Fruit fly (Drosophila melanogaster): ENCODE measurements around the gene GluRIIB.

Gene GluRIIB

DNA sequence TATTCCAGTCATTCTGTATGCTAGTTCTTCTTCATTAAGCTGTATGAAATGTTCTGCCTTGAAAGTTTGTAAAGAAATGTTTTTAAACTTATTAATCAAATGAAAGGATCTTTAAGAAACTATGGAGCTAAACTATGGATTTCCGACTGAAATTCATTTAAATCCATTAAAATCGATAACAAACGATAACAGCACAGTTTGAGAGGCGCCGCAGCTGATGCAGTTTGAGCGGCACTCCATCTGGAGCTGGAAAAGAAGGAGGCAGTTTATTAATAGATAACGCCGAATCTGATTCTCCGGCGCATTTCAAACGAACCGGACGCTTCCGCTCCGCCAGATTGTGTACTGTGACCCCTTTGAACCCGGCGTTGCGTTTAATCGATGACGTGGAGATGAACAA lies 31.3 kb upstream of the GluRIIB start, which contains the start of gene CG31915 (continued):
- TF ChIP-seq vnd (GFP tag; IDR thresholded peaks at IDR 0.05; ENCODE audit: partially characterized antibody) (peak; percentile 73; the same call in 2 of the 3 replicates), CG4282 (GFP tag; optimal IDR thresholded peaks at IDR 0.05) (no peak), CG2712 (tag; optimal IDR thresholded peaks at IDR 0.05) (no peak), row (GFP tag; IDR thresholded peaks at IDR 0.05) (no peak), Hsf (GFP tag; optimal IDR thresholded peaks at IDR 0.05) (no peak), CG17829 (tag; optimal IDR thresholded peaks at IDR 0.05) (peak; percentile 9), hth (optimal IDR thresholded peaks at IDR 0.05) (no peak), sima (GFP tag; optimal IDR thresholded peaks at IDR 0.05) (no peak), sc (optimal IDR thresholded peaks at IDR 0.05) (no peak), sc (GFP tag; optimal IDR thresholded peaks at IDR 0.05) (no peak), repo (GFP tag; optimal IDR thresholded peaks at IDR 0.05) (no peak), CG12299 (tag; optimal IDR thresholded peaks at IDR 0.05) (no peak), bbx (GFP tag; IDR thresholded peaks at IDR 0.05; ENCODE audit: partially characterized antibody) (peak; percentile 83), CG1792 (GFP tag; optimal IDR thresholded peaks at IDR 0.05) (no peak), bab2 (GFP tag; optimal IDR thresholded peaks at IDR 0.05) (no peak), tin (GFP tag; optimal IDR thresholded peaks at IDR 0.05) (no peak), CG13624 (GFP tag; optimal IDR thresholded peaks at IDR 0.05) (no peak), exex (tag; optimal IDR thresholded peaks at IDR 0.05) (no peak), stwl (tag; optimal IDR thresholded peaks at IDR 0.05) (peak; percentile 72), Doc2 (GFP tag; IDR thresholded peaks at IDR 0.05) (no peak), CG11085 (GFP tag; IDR thresholded peaks at IDR 0.05) (no peak), CG4404 (GFP tag; IDR thresholded peaks at IDR 0.05) (no peak), pfk (GFP tag; optimal IDR thresholded peaks at IDR 0.05) (no peak), dati (GFP tag; IDR thresholded peaks at IDR 0.05) (no peak), lbe (GFP tag; optimal IDR thresholded peaks at IDR 0.05) (no peak), CG9609 (GFP tag; optimal IDR thresholded peaks at IDR 0.05) (no peak), hbn (GFP tag; IDR thresholded peaks at IDR 0.05; ENCODE audit: partially characterized antibody) (peak; percentile 51), HHEX (GFP tag; optimal IDR thresholded peaks at IDR 0.05) (no peak), Dref (GFP tag; IDR thresholded peaks at IDR 0.05) (peak; percentile 92), sob (GFP tag; IDR thresholded peaks at IDR 0.05) (no peak), CG11456 (GFP tag; IDR thresholded peaks at IDR 0.05) (no peak), CG6813 (GFP tag; optimal IDR thresholded peaks at IDR 0.05) (no peak), Eip74EF (GFP tag; optimal IDR thresholded peaks at IDR 0.05) (no peak), Sry-δ (GFP tag; optimal IDR thresholded peaks at IDR 0.05) (peak; percentile 29), sug (tag; optimal IDR thresholded peaks at IDR 0.05) (no peak), sens-2 (GFP tag; IDR thresholded peaks at IDR 0.05) (no peak), Sox100B (GFP tag; optimal IDR thresholded peaks at IDR 0.05) (no peak), schlank (tag; optimal IDR thresholded peaks at IDR 0.05) (no peak), sens (GFP tag) (peak; percentile 27), CG7271 (tag; optimal IDR thresholded peaks at IDR 0.05) (no peak), Tbp (GFP tag; optimal IDR thresholded peaks at IDR 0.05) (no peak), lov (optimal IDR thresholded peaks at IDR 0.05) (no peak), lov (GFP tag; IDR thresholded peaks at IDR 0.05) (no peak), oc (tag; optimal IDR thresholded peaks at IDR 0.05) (no peak), lmd (GFP tag; IDR thresholded peaks at IDR 0.05) (no peak), HmgZ (tag; optimal IDR thresholded peaks at IDR 0.05) (peak; percentile 36), fd64A (GFP tag; optimal IDR thresholded peaks at IDR 0.05) (no peak), stc (GFP tag; IDR thresholded peaks at IDR 0.05) (no peak), CG13296 (GFP tag; optimal IDR thresholded peaks at IDR 0.05) (no peak), MBD-R2 (GFP tag; IDR thresholded peaks at IDR 0.05) (peak; percentile 82), al (GFP tag; IDR thresholded peaks at IDR 0.05) (no peak), yki (optimal IDR thresholded peaks at IDR 0.05) (no peak), CG17912 (GFP tag; optimal IDR thresholded peaks at IDR 0.05) (no peak), Mad (GFP tag; optimal IDR thresholded peaks at IDR 0.05) (no peak)

Data from whole organism, embryonic.